Worm (Caenorhabditis elegans): Measurements from ENCODE around the gene Y59H11AR.3.

The Y59H11AR.3 gene

ce11 chrIV:8615314-8615713 lies 20.1 kb upstream of the Y59H11AR.3 start (continued):
- TF ChIP-seq cebp-1 (GFP tag; IDR thresholded peaks at IDR 0.05) (no peak), cebp-1 (tag; optimal IDR thresholded peaks at IDR 0.05) (no peak), rec-8 (tag; optimal IDR thresholded peaks at IDR 0.05) (no peak), C17E4.6 (GFP tag; IDR thresholded peaks at IDR 0.05) (no peak)

ce11 chrIV:8614680-8615079 lies 19.5 kb upstream of the Y59H11AR.3 start, which contains the start of gene cyp-33E3:
Gene cyp-33E3 (plus strand): TSS chrIV:8614995.
- TF ChIP-seq nhr-80 (tag; optimal IDR thresholded peaks at IDR 0.05), result peak; percentile 57
- TF ChIP-seq B0019.2 (GFP tag; conservative IDR thresholded peaks at IDR 0.05), result no peak
- no peak for TF ChIP-seq F23B12.7 (tag; optimal IDR thresholded peaks at IDR 0.05; ENCODE audit: insufficient read depth)

ce11 chrIV:8611886-8612542 lies 16.8 kb upstream of the Y59H11AR.3 start, which contains the start of the genes F42A9.17 and cyp-33E2:
Gene F42A9.17 (minus strand): TSS chrIV:8611936.
Gene cyp-33E2 (plus strand): TSS chrIV:8612334.
- TF ChIP-seq nhr-80 (tag; optimal IDR thresholded peaks at IDR 0.05), result peak; percentile 81
- no peak for TF ChIP-seq chd-7 (tag; optimal IDR thresholded peaks at IDR 0.05)
- no peak for TF ChIP-seq ztf-3 (GFP tag; optimal IDR thresholded peaks at IDR 0.05)
- TF ChIP-seq snpc-1.3 (tag; optimal IDR thresholded peaks at IDR 0.05; ENCODE audit: insufficient read depth), result no peak

- TF ChIP-seq Y79H2A.3 (GFP tag; conservative IDR thresholded peaks at IDR 0.05) (no peak), ztf-28 (GFP tag; IDR thresholded peaks at IDR 0.05) (no peak), T07F8.4 (tag; optimal IDR thresholded peaks at IDR 0.05) (no peak), chd-7 (tag; optimal IDR thresholded peaks at IDR 0.05) (no peak), hmg-20 (GFP tag; IDR thresholded peaks at IDR 0.05) (no peak), ceh-79 (tag; optimal IDR thresholded peaks at IDR 0.05) (no peak), lsl-1 (GFP tag; optimal IDR thresholded peaks at IDR 0.05) (no peak), hlh-12 (tag; optimal IDR thresholded peaks at IDR 0.05) (no peak), efl-1 (GFP tag; optimal IDR thresholded peaks at IDR 0.05) (no peak), ceh-40 (GFP tag; IDR thresholded peaks at IDR 0.05) (no peak), ZK185.1 (tag; optimal IDR thresholded peaks at IDR 0.05; ENCODE audit: poor library complexity, severe bottlenecking) (no peak), F49E8.2 (tag; optimal IDR thresholded peaks at IDR 0.05; ENCODE audit: insufficient read depth) (no peak), aptf-3 (GFP tag; IDR thresholded peaks at IDR 0.05) (no peak), F23B12.7 (tag; optimal IDR thresholded peaks at IDR 0.05; ENCODE audit: insufficient read depth) (no peak), snpc-1.1 (tag; optimal IDR thresholded peaks at IDR 0.05; ENCODE audit: insufficient read depth) (no peak), F57C9.4 (tag; optimal IDR thresholded peaks at IDR 0.05) (no peak), Y53G8AR.9 (GFP tag; conservative IDR thresholded peaks at IDR 0.05) (no peak), mxl-1 (tag; optimal IDR thresholded peaks at IDR 0.05) (no peak), tlf-1 (GFP tag; optimal IDR thresholded peaks at IDR 0.05) (no peak), somi-1 (GFP tag; optimal IDR thresholded peaks at IDR 0.05) (no peak)
Observed at ce11 chrIV:8608934-8609333, 13.7 kb upstream of the Y59H11AR.3 start, which contains the start of gene F42A9.6. Gene F42A9.6 (plus strand): TSS chrIV:8609234.

ce11 chrIV:8608204-8608603 lies 13.0 kb upstream of the Y59H11AR.3 start:
- TF ChIP-seq him-1 (tag; optimal IDR thresholded peaks at IDR 0.05), result no peak
- no peak for TF ChIP-seq ZK185.1 (tag; optimal IDR thresholded peaks at IDR 0.05; ENCODE audit: poor library complexity, severe bottlenecking)
